Worm (Caenorhabditis elegans): ENCODE data around the gene srh-265.

Gene srh-265

ce11 chrV:15379817-15380216 lies 36.2 kb upstream of the srh-265 start, which contains the start of gene srh-251 (continued):
- no peak for TF ChIP-seq mxl-1 (tag; optimal IDR thresholded peaks at IDR 0.05)

- no peak for TF ChIP-seq ceh-79 (tag; optimal IDR thresholded peaks at IDR 0.05)
- peak; percentile 11 for TF ChIP-seq nhr-80 (tag; optimal IDR thresholded peaks at IDR 0.05)
- no peak for TF ChIP-seq F22D6.2 (tag; optimal IDR thresholded peaks at IDR 0.05)
- TF ChIP-seq F57A8.1 (GFP tag; optimal IDR thresholded peaks at IDR 0.05): no peak
These were observed 35.2 kb upstream of the srh-265 start, which contains the start of gene dhs-23 for ce11 chrV:15380857-15381256. Gene dhs-23 (plus strand): TSS chrV:15381219.

- TF ChIP-seq ets-4 (GFP tag; optimal IDR thresholded peaks at IDR 0.05): no peak
- no peak for TF ChIP-seq B0019.2 (GFP tag; conservative IDR thresholded peaks at IDR 0.05)
- TF ChIP-seq lin-26 (GFP tag; IDR thresholded peaks at IDR 0.05): no peak
- no peak for TF ChIP-seq fkh-3 (tag; optimal IDR thresholded peaks at IDR 0.05)
- no peak for TF ChIP-seq F22D6.2 (tag; optimal IDR thresholded peaks at IDR 0.05)
- no peak for TF ChIP-seq attf-5 (GFP tag; optimal IDR thresholded peaks at IDR 0.05)
- TF ChIP-seq F33H1.4 (GFP tag; IDR thresholded peaks at IDR 0.05): no peak
- TF ChIP-seq nhr-27 (tag; optimal IDR thresholded peaks at IDR 0.05): no peak
- TF ChIP-seq nhr-179 (tag; optimal IDR thresholded peaks at IDR 0.05): no peak
- no peak for TF ChIP-seq lin-54 (GFP tag; optimal IDR thresholded peaks at IDR 0.05)
- no peak for TF ChIP-seq zfh-2 (GFP tag; conservative IDR thresholded peaks at IDR 0.05)
- TF ChIP-seq K11D2.4 (GFP tag; IDR thresholded peaks at IDR 0.05): no peak
- TF ChIP-seq egrh-3 (GFP tag; IDR thresholded peaks at IDR 0.05): no peak
- no peak for TF ChIP-seq F57A8.1 (GFP tag; optimal IDR thresholded peaks at IDR 0.05)
- no peak for TF ChIP-seq F52B5.7 (tag; optimal IDR thresholded peaks at IDR 0.05)
- TF ChIP-seq hmg-20 (GFP tag; IDR thresholded peaks at IDR 0.05): no peak
- TF ChIP-seq lsy-27 (tag; optimal IDR thresholded peaks at IDR 0.05; ENCODE audit: borderline replicate concordance, insufficient read depth): no peak
- no peak for TF ChIP-seq snpc-3.4 (tag; optimal IDR thresholded peaks at IDR 0.05)
- TF ChIP-seq sea-2 (GFP tag; IDR thresholded peaks at IDR 0.05): no peak
These were observed 32.3 kb upstream of the srh-265 start, which contains the start of gene str-88 for ce11 chrV:15383739-15384138. Gene str-88 (minus strand): TSS chrV:15383839.

ce11 chrV:15384733-15385132 lies 31.3 kb upstream of the srh-265 start, which contains the start of gene str-102:
Gene str-102 (plus strand): TSS chrV:15385033.
- TF ChIP-seq athp-1 (tag; optimal IDR thresholded peaks at IDR 0.05): no peak
- no peak for TF ChIP-seq hrde-1 (tag; optimal IDR thresholded peaks at IDR 0.05; ENCODE audit: borderline replicate concordance)
- TF ChIP-seq hlh-26 (GFP tag; conservative IDR thresholded peaks at IDR 0.05): no peak
- TF ChIP-seq F57C9.4 (tag; optimal IDR thresholded peaks at IDR 0.05): no peak
- no peak for TF ChIP-seq somi-1 (GFP tag; optimal IDR thresholded peaks at IDR 0.05)
- TF ChIP-seq hlh-12 (tag; optimal IDR thresholded peaks at IDR 0.05): no peak
- no peak for TF ChIP-seq Y79H2A.3 (GFP tag; conservative IDR thresholded peaks at IDR 0.05)

- no peak for TF ChIP-seq repo-1 (tag; optimal IDR thresholded peaks at IDR 0.05)
- no peak for TF ChIP-seq xnd-1 (tag; optimal IDR thresholded peaks at IDR 0.05)
- no peak for TF ChIP-seq snpc-3.4 (tag; optimal IDR thresholded peaks at IDR 0.05)
- TF ChIP-seq F39B2.1 (GFP tag; IDR thresholded peaks at IDR 0.05): no peak
- no peak for TF ChIP-seq nhr-27 (tag; optimal IDR thresholded peaks at IDR 0.05)
- no peak for TF ChIP-seq Y79H2A.3 (GFP tag; conservative IDR thresholded peaks at IDR 0.05)
- no peak for TF ChIP-seq K11D2.4 (GFP tag; IDR thresholded peaks at IDR 0.05)
- no peak for TF ChIP-seq hmg-1.2 (GFP tag; IDR thresholded peaks at IDR 0.05)
- no peak for TF ChIP-seq unc-130 (GFP tag; optimal IDR thresholded peaks at IDR 0.05)
- 0 out of 2 replicates have a peak, but pooled peaks have one; percentile 33 for TF ChIP-seq aptf-2 (GFP tag; conservative IDR thresholded peaks at IDR 0.05)
- TF ChIP-seq nfya-2 (GFP tag; IDR thresholded peaks at IDR 0.05): no peak
- no peak for TF ChIP-seq ceh-79 (tag; optimal IDR thresholded peaks at IDR 0.05)
- TF ChIP-seq bed-1 (GFP tag; IDR thresholded peaks at IDR 0.05): no peak
- TF ChIP-seq mcd-1 (GFP tag; IDR thresholded peaks at IDR 0.05): peak; percentile 74
- 0 out of 2 replicates have a peak, but pooled peaks have one; percentile 30 for TF ChIP-seq hsf-1 (GFP tag; IDR thresholded peaks at IDR 0.05)
- no peak for TF ChIP-seq F52B5.7 (tag; optimal IDR thresholded peaks at IDR 0.05)
- TF ChIP-seq lin-40 (tag; optimal IDR thresholded peaks at IDR 0.05): no peak
- no peak for TF ChIP-seq atf-7 (tag; optimal IDR thresholded peaks at IDR 0.05)
- TF ChIP-seq hrde-1 (tag; optimal IDR thresholded peaks at IDR 0.05; ENCODE audit: borderline replicate concordance): no peak
- no peak for TF ChIP-seq bed-2 (GFP tag; IDR thresholded peaks at IDR 0.05)
These were observed 27.1 kb upstream of the srh-265 start, which contains the start of gene srh-170 for ce11 chrV:15388820-15389384. Gene srh-170 (minus strand): TSS chrV:15388870.
